Fruit fly (Drosophila melanogaster) whole organism, embryonic: ENCODE results near the gene CG32195.

Experiments
- Ada2b ChIP-seq: fragments of 200-800 bp; sonication (Bioruptor generic); IDR thresholded peaks from 2 replicates; pipeline ENCODE4 v1.3.6; 2022; ENCODE audit warnings: missing biosample characterization, missing genetic modification characterization
- Aef1 ChIP-seq: fragments of 200-800 bp; sonication (Bioruptor generic); IDR thresholded peaks from 3 replicates; pipeline ENCODE4 v1.3.6; 2022; ENCODE audit warnings: missing biosample characterization, missing genetic modification characterization
- Atf6 ChIP-seq: fragments of 200-800 bp; sonication (Bioruptor generic); IDR thresholded peaks from 2 replicates; pipeline ENCODE4 v1.3.6; 2022; ENCODE audit warnings: missing biosample characterization, missing genetic modification characterization
- Blimp-1 ChIP-seq: fragments of 200-800 bp; sonication (Bioruptor generic); optimal IDR thresholded peaks from 3 replicates; lab custom pipeline; 2018; ENCODE audit warnings: missing biosample characterization, missing genetic modification characterization, mild to moderate bottlenecking, moderate library complexity, missing genetic modification reagents
- CG10565 ChIP-seq: fragments of 200-800 bp; sonication (Bioruptor generic); optimal IDR thresholded peaks from 3 replicates; lab custom pipeline; 2016; ENCODE audit warnings: missing biosample characterization, mild to moderate bottlenecking, missing genetic modification characterization
- CG12219 ChIP-seq: fragments of 200-800 bp; sonication (Bioruptor generic); optimal IDR thresholded peaks from 3 replicates; lab custom pipeline; 2018; ENCODE audit warnings: missing biosample characterization, mild to moderate bottlenecking, missing genetic modification characterization
- CG12299 ChIP-seq: fragments of 200-800 bp; sonication (Bioruptor generic); optimal IDR thresholded peaks from 2 replicates; lab custom pipeline; 2018; ENCODE audit warnings: missing biosample characterization, mild to moderate bottlenecking, missing genetic modification characterization
- CG12769 ChIP-seq: fragments of 200-800 bp; sonication (Bioruptor generic); optimal IDR thresholded peaks from 2 replicates; lab custom pipeline; 2019; ENCODE audit warnings: missing biosample characterization, mild to moderate bottlenecking, missing genetic modification characterization, moderate library complexity
- CG13894 ChIP-seq: fragments of 200-800 bp; sonication (Bioruptor generic); optimal IDR thresholded peaks from 3 replicates; lab custom pipeline; 2018; ENCODE audit warnings: missing biosample characterization, mild to moderate bottlenecking, missing genetic modification characterization, moderate library complexity
- CG14441 ChIP-seq: fragments of 200-800 bp; sonication (Bioruptor generic); IDR thresholded peaks from 2 replicates; pipeline ENCODE4 v1.3.6; 2022; ENCODE audit warnings: missing biosample characterization, missing genetic modification characterization
- CG15011 ChIP-seq: fragments of 200-800 bp; sonication (Bioruptor generic); optimal IDR thresholded peaks from 3 replicates; lab custom pipeline; 2018; ENCODE audit warnings: missing biosample characterization, mild to moderate bottlenecking, missing genetic modification characterization
- CG15514 ChIP-seq: fragments of 200-800 bp; sonication (Bioruptor generic); optimal IDR thresholded peaks from 3 replicates; lab custom pipeline; 2017; ENCODE audit warnings: missing biosample characterization, missing genetic modification characterization, mild to moderate bottlenecking, moderate library complexity, missing genetic modification reagents
- CG1603 ChIP-seq: fragments of 200-800 bp; sonication (Bioruptor generic); optimal IDR thresholded peaks from 2 replicates; lab custom pipeline; 2019; ENCODE audit warnings: missing biosample characterization, mild to moderate bottlenecking, missing genetic modification characterization, moderate library complexity
- CG17361 ChIP-seq: fragments of 200-800 bp; sonication (Bioruptor generic); IDR thresholded peaks from 3 replicates; pipeline ENCODE4 v1.3.6; 2022; ENCODE audit warnings: missing biosample characterization, missing genetic modification characterization
- CG17612 ChIP-seq: fragments of 200-800 bp; sonication (Bioruptor generic); IDR thresholded peaks from 2 replicates; pipeline ENCODE4 v1.3.6; 2022; ENCODE audit warnings: missing biosample characterization, missing genetic modification characterization
- CG17802 ChIP-seq: fragments of 200-800 bp; sonication (Bioruptor generic); optimal IDR thresholded peaks from 2 replicates; lab custom pipeline; 2018; ENCODE audit warnings: missing biosample characterization, mild to moderate bottlenecking, missing genetic modification characterization, moderate library complexity
- CG2889 ChIP-seq: fragments of 200-800 bp; sonication (Bioruptor generic); IDR thresholded peaks from 3 replicates; pipeline ENCODE4 v1.3.6; 2022; ENCODE audit warnings: missing biosample characterization, missing genetic modification characterization
- CG31224 ChIP-seq: fragments of 200-800 bp; sonication (Bioruptor generic); IDR thresholded peaks from 2 replicates; pipeline ENCODE4 v1.3.6; 2022; ENCODE audit warnings: missing biosample characterization, missing genetic modification characterization
- CG32532 ChIP-seq: fragments of 200-800 bp; sonication (Bioruptor generic); IDR thresholded peaks from 2 replicates; pipeline ENCODE4 v1.3.6; 2022; ENCODE audit warnings: missing biosample characterization, missing genetic modification characterization
- CG6683 ChIP-seq: fragments of 200-800 bp; sonication (Bioruptor generic); optimal IDR thresholded peaks from 2 replicates; lab custom pipeline; 2017; ENCODE audit warnings: missing biosample characterization, mild to moderate bottlenecking, missing genetic modification characterization, missing genetic modification reagents
- CG9437 ChIP-seq: fragments of 200-800 bp; sonication (Bioruptor generic); optimal IDR thresholded peaks from 2 replicates; lab custom pipeline; 2018; ENCODE audit warnings: missing biosample characterization, mild to moderate bottlenecking, missing genetic modification characterization
- CrebB ChIP-seq: fragments of 200-800 bp; sonication (Bioruptor generic); optimal IDR thresholded peaks from 3 replicates; lab custom pipeline; 2018; ENCODE audit warnings: missing biosample characterization, mild to moderate bottlenecking, missing genetic modification characterization
- Dbx ChIP-seq: fragments of 200-800 bp; sonication (Bioruptor generic); IDR thresholded peaks from 3 replicates; pipeline ENCODE4 v1.3.6; 2022; ENCODE audit warnings: missing biosample characterization, missing genetic modification characterization
- Deaf1 ChIP-seq: fragments of 200-800 bp; optimal IDR thresholded peaks from 3 replicates; lab custom pipeline; 2019; ENCODE audit warnings: missing biosample characterization, mild to moderate bottlenecking, missing genetic modification characterization, moderate library complexity
- Fer3 ChIP-seq: fragments of 200-800 bp; sonication (Bioruptor generic); optimal IDR thresholded peaks from 2 replicates; lab custom pipeline; 2018; ENCODE audit warnings: missing biosample characterization, mild to moderate bottlenecking, missing genetic modification characterization, moderate library complexity
- HLH54F ChIP-seq: fragments of 200-800 bp; sonication (Bioruptor generic); optimal IDR thresholded peaks from 3 replicates; lab custom pipeline; 2016; ENCODE audit warnings: missing biosample characterization, missing genetic modification characterization
- HmgD ChIP-seq: fragments of 200-800 bp; sonication (Bioruptor generic); optimal IDR thresholded peaks from 3 replicates; lab custom pipeline; 2016; ENCODE audit warnings: missing biosample characterization, missing genetic modification characterization
- MTF-1 ChIP-seq: fragments of 200-800 bp; sonication (Bioruptor generic); optimal IDR thresholded peaks from 2 replicates; lab custom pipeline; 2018; ENCODE audit warnings: missing biosample characterization, mild to moderate bottlenecking, missing genetic modification characterization, borderline replicate concordance
- Trl ChIP-seq, 3 experiments: fragments of >200 bp in 2 of 3; fragments of 200-800 bp in 1 of 3; sonication (Bioruptor generic) in 1 of 3; optimal IDR thresholded peaks; 2 replicates in 1 of 3; 3 replicates in 2 of 3; lab custom pipeline; 2016 to 2017; ENCODE audit warnings: missing biosample characterization in 1 of 3, missing genetic modification characterization in 1 of 3
- ab ChIP-seq: fragments of 200-800 bp; sonication (Bioruptor generic); optimal IDR thresholded peaks from 2 replicates; lab custom pipeline; 2016; ENCODE audit warnings: missing biosample characterization, missing genetic modification characterization
- aop ChIP-seq: fragments of 200-800 bp; sonication (Bioruptor generic); IDR thresholded peaks from 2 replicates; pipeline ENCODE4 v1.3.6; 2022; ENCODE audit warnings: missing biosample characterization, missing genetic modification characterization
- cg ChIP-seq: fragments of 200-800 bp; sonication (Bioruptor generic); optimal IDR thresholded peaks from 3 replicates; lab custom pipeline; 2019; ENCODE audit warnings: missing biosample characterization, mild to moderate bottlenecking, missing genetic modification characterization, moderate library complexity
- dpn ChIP-seq, 2 experiments: fragments of 200-800 bp; sonication (Bioruptor generic); optimal IDR thresholded peaks; 3 replicates each; lab custom pipeline; 2016; ENCODE audit warnings: missing biosample characterization in 2 of 2, missing genetic modification characterization in 2 of 2
- ewg ChIP-seq: fragments of 200-800 bp; sonication (Bioruptor generic); optimal IDR thresholded peaks from 3 replicates; lab custom pipeline; 2017; ENCODE audit warnings: mild to moderate bottlenecking, missing biosample characterization, missing genetic modification reagents, missing genetic modification characterization
- fu2 ChIP-seq: fragments of 200-800 bp; sonication (Bioruptor generic); optimal IDR thresholded peaks from 2 replicates; lab custom pipeline; 2016; ENCODE audit warnings: missing biosample characterization, missing genetic modification characterization
- gce ChIP-seq: fragments of 200-800 bp; sonication (Bioruptor generic); IDR thresholded peaks from 3 replicates; pipeline ENCODE4 v1.3.6; 2022; ENCODE audit warnings: missing biosample characterization, missing genetic modification characterization
- gcm2 ChIP-seq: fragments of 200-800 bp; sonication (Bioruptor generic); optimal IDR thresholded peaks from 2 replicates; lab custom pipeline; 2016; ENCODE audit warnings: missing biosample characterization, missing genetic modification characterization
- ham ChIP-seq: fragments of 200-800 bp; sonication (Bioruptor generic); IDR thresholded peaks from 2 replicates; pipeline ENCODE4 v1.3.6; 2022; ENCODE audit warnings: missing biosample characterization, missing genetic modification characterization
- klu ChIP-seq: fragments of 200-800 bp; sonication (Bioruptor generic); IDR thresholded peaks from 2 replicates; pipeline ENCODE4 v1.3.6; 2022; ENCODE audit warnings: missing biosample characterization, missing genetic modification characterization
- lilli ChIP-seq: fragments of 200-800 bp; sonication (Bioruptor generic); optimal IDR thresholded peaks from 3 replicates; lab custom pipeline; 2016; ENCODE audit warnings: missing biosample characterization, missing genetic modification characterization
- nau ChIP-seq: fragments of 200-800 bp; sonication (Bioruptor generic); optimal IDR thresholded peaks from 3 replicates; lab custom pipeline; 2017; ENCODE audit warnings: missing biosample characterization, mild to moderate bottlenecking, missing genetic modification characterization, missing genetic modification reagents
- oc ChIP-seq: fragments of 200-800 bp; sonication (Bioruptor generic); optimal IDR thresholded peaks from 2 replicates; lab custom pipeline; 2018; ENCODE audit warnings: missing biosample characterization, mild to moderate bottlenecking, missing genetic modification characterization, moderate library complexity
- org-1 ChIP-seq: fragments of 200-800 bp; sonication (Bioruptor generic); optimal IDR thresholded peaks from 2 replicates; lab custom pipeline; 2017; ENCODE audit warnings: missing biosample characterization, missing genetic modification characterization
- schlank ChIP-seq: fragments of 200-800 bp; sonication (Bioruptor generic); optimal IDR thresholded peaks from 2 replicates; lab custom pipeline; 2018; ENCODE audit warnings: missing biosample characterization, mild to moderate bottlenecking, missing genetic modification characterization
- sim ChIP-seq: fragments of 200-800 bp; sonication (Bioruptor generic); IDR thresholded peaks from 2 replicates; pipeline ENCODE4 v1.3.6; 2022; ENCODE audit warnings: missing biosample characterization, missing genetic modification characterization
- slbo ChIP-seq: fragments of 200-800 bp; sonication (Bioruptor generic); IDR thresholded peaks from 2 replicates; pipeline ENCODE4 v1.3.6; 2022; ENCODE audit warnings: missing biosample characterization, missing genetic modification characterization
- tgo ChIP-seq: fragments of 200-800 bp; sonication (Bioruptor generic); IDR thresholded peaks from 3 replicates; pipeline ENCODE4 v1.3.6; 2022; ENCODE audit warnings: missing biosample characterization, missing genetic modification characterization
- tup ChIP-seq: fragments of 200-800 bp; sonication (Bioruptor generic); optimal IDR thresholded peaks from 2 replicates; lab custom pipeline; 2016; ENCODE audit warnings: missing biosample characterization, mild to moderate bottlenecking, missing genetic modification characterization, moderate library complexity
- tx ChIP-seq: fragments of 200-800 bp; sonication (Bioruptor generic); optimal IDR thresholded peaks from 2 replicates; lab custom pipeline; 2016; ENCODE audit warnings: missing biosample characterization, missing genetic modification characterization
- wdn ChIP-seq: fragments of 200-800 bp; sonication (Bioruptor generic); IDR thresholded peaks from 2 replicates; pipeline ENCODE4 v1.3.6; 2022; ENCODE audit warnings: missing biosample characterization, missing genetic modification characterization
- zf30C ChIP-seq: fragments of 200-800 bp; sonication (Bioruptor generic); optimal IDR thresholded peaks from 3 replicates; lab custom pipeline; 2018; ENCODE audit warnings: missing biosample characterization, mild to moderate bottlenecking, missing genetic modification characterization

CG32195 gene

dm6 chr3L:18162174-18162690, 49.5 kb downstream of the CG32195 start, which contains the start of gene CG13699 (continued):
- TF ChIP-seq Dbx (GFP tag; lab: Robert Waterston, UW) = no peak
- peak; percentile 13 for TF ChIP-seq CG9437 (GFP tag; lab: Kevin White, UChicago)
- no peak for TF ChIP-seq CG13894
- TF ChIP-seq dpn (GFP tag; optimal IDR thresholded peaks at IDR 0.05; lab: Kevin White, UChicago) = no peak
- peak; percentile 98 for TF ChIP-seq Blimp-1 (GFP tag; lab: Kevin White, UChicago)
- no peak for TF ChIP-seq zf30C (GFP tag; lab: Kevin White, UChicago)
- TF ChIP-seq HLH54F (GFP tag; lab: Kevin White, UChicago) = no peak
- no peak for TF ChIP-seq tx (GFP tag; lab: Kevin White, UChicago)
- no peak for TF ChIP-seq Atf6
- no peak for TF ChIP-seq tgo (GFP tag; lab: Robert Waterston, UW)
- TF ChIP-seq fu2 (GFP tag; lab: Kevin White, UChicago) = no peak
- TF ChIP-seq ewg (GFP tag; lab: Kevin White, UChicago) = no peak
- TF ChIP-seq CG10565 (GFP tag; lab: Kevin White, UChicago) = no peak
- TF ChIP-seq CG15514 = no peak
- no peak for TF ChIP-seq tup (GFP tag; lab: Kevin White, UChicago)
- no peak for TF ChIP-seq HmgD
- TF ChIP-seq Aef1 (GFP tag; lab: Robert Waterston, UW) = no peak
- no peak for TF ChIP-seq MTF-1 (GFP tag; lab: Kevin White, UChicago)
- TF ChIP-seq sim (GFP tag; lab: Robert Waterston, UW) = no peak
- TF ChIP-seq CG17361 (GFP tag; lab: Robert Waterston, UW) = no peak
- TF ChIP-seq CG14441 = no peak
- TF ChIP-seq wdn (GFP tag; lab: Robert Waterston, UW) = no peak
- peak; percentile 64 for TF ChIP-seq Deaf1
- no peak for TF ChIP-seq ab (GFP tag; lab: Kevin White, UChicago)
- TF ChIP-seq aop = no peak
- TF ChIP-seq CG31224 = no peak
- TF ChIP-seq oc (tag; lab: Kevin White, UChicago) = peak; percentile 61
- no peak for TF ChIP-seq Ada2b (GFP tag; lab: Robert Waterston, UW)
- TF ChIP-seq ham (GFP tag; lab: Robert Waterston, UW) = no peak
- TF ChIP-seq CG12219 (GFP tag; lab: Kevin White, UChicago) = no peak
- no peak for TF ChIP-seq klu (GFP tag; lab: Robert Waterston, UW)
- peak; percentile 33 for TF ChIP-seq CG12769 (tag; lab: Kevin White, UChicago)
- TF ChIP-seq slbo (GFP tag; lab: Robert Waterston, UW) = no peak
- no peak for TF ChIP-seq gcm2
- TF ChIP-seq CrebB (tag; lab: Kevin White, UChicago) = no peak
- no peak for TF ChIP-seq gce (GFP tag; lab: Robert Waterston, UW)
- no peak for TF ChIP-seq CG6683 (GFP tag; lab: Kevin White, UChicago)
- no peak for TF ChIP-seq CG12299 (tag; lab: Kevin White, UChicago)
- TF ChIP-seq cg (GFP tag; lab: Kevin White, UChicago) = peak; percentile 30
- no peak for TF ChIP-seq CG17802 (tag; lab: Kevin White, UChicago)
- no peak for TF ChIP-seq CG17612 (GFP tag; lab: Robert Waterston, UW)
- TF ChIP-seq CG2889 (GFP tag; lab: Robert Waterston, UW) = no peak
- TF ChIP-seq Fer3 = no peak
- no peak for TF ChIP-seq schlank (tag; lab: Kevin White, UChicago)
- TF ChIP-seq CG15011 (GFP tag; lab: Kevin White, UChicago) = no peak
- TF ChIP-seq CG1603 (tag; lab: Kevin White, UChicago) = no peak
- TF ChIP-seq CG32532 (GFP tag; lab: Robert Waterston, UW) = no peak
- no peak for TF ChIP-seq lilli (GFP tag; lab: Kevin White, UChicago)
- TF ChIP-seq org-1 (GFP tag; lab: Kevin White, UChicago) = no peak
- TF ChIP-seq nau (GFP tag; lab: Kevin White, UChicago) = no peak
- peak in 1 of 2 experiments; percentile 3 for TF ChIP-seq Trl (optimal IDR thresholded peaks at IDR 0.05; lab: Kevin White, UChicago)
- no peak for TF ChIP-seq Trl (GFP tag; optimal IDR thresholded peaks at IDR 0.05; lab: Kevin White, UChicago)
